Worm (Caenorhabditis elegans) whole organism, dauer: ENCODE data around the gene gldi-7.

Experiments used
- unc-62 ChIP-seq: sonication (generic microtip); optimal IDR thresholded peaks from 2 replicates; lab custom pipeline; 2017; ENCODE audit warnings: missing biosample characterization, missing genetic modification reagents, missing genetic modification characterization

The gldi-7 gene

DNA sequence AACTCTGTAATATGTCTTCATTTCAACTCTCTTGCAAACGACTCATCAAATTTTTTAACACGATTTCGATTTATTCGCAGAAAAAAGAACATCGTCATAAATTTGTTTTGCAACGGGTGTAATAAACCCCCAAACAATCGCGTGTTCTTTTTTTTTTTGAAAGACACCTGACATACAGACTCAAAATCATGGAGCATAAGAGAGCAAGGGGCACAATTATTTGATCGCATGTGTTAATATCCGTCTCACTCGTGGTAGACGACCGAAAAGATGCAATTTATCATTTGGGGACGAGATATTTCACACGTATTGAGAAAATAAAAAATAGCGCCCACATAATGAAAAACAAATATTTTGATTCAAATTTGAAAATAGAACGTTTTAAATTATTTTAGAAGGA, 34.8 kb downstream of the gldi-7 start:
- no peak for TF ChIP-seq unc-62 (GFP tag; lab: Kevin White, UChicago)

ce11 chrII:8494228-8494717, 36.7 kb downstream of the gldi-7 start, which contains the start of gene M05D6.9:
Gene M05D6.9 (plus strand): TSS chrII:8494278.
- no peak for TF ChIP-seq unc-62 (GFP tag; lab: Kevin White, UChicago)

DNA sequence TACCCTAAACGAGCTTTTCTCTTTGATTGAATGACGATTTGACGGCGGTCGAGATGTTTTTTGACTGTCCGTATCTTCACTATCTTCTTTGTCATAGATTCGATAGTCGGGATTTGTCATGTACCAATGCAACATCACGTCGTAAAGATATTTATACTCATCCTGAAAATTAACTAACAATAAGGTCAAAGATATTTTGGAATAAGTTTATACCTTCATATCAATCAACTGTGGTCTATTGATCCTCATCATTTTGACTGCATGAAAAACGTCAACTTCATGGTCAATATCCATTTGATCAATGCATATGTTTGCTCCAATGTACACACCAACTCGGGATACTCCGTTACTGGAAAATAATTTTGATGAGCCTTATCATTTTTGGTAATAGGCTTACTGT, 42.9 kb downstream of the gldi-7 start:
- no peak for TF ChIP-seq unc-62 (GFP tag; lab: Kevin White, UChicago)

DNA sequence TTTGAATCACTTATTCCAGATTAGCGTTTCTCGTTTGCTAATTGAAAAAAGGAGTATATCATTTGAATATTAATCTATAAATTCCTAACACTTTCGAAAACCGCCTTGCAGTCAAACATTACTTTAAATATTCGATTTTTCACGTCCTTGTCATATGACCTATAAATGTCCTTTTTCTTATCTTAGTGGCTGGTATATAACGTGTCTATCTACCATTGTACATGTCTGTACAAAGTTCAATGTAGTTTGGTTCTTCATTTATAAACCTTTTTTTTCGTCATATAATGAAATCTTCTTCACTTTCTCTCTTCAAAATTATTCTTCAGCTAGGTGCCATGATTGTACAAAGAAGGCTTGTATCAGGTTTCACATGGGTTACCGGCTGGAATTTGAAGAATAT, 45.4 kb downstream of the gldi-7 start, which contains the start of gene gbh-2:
Gene gbh-2 (plus strand): TSS at position 277 of the 400 bp plus-strand sequence.
- TF ChIP-seq unc-62 (GFP tag; lab: Kevin White, UChicago): no peak

DNA sequence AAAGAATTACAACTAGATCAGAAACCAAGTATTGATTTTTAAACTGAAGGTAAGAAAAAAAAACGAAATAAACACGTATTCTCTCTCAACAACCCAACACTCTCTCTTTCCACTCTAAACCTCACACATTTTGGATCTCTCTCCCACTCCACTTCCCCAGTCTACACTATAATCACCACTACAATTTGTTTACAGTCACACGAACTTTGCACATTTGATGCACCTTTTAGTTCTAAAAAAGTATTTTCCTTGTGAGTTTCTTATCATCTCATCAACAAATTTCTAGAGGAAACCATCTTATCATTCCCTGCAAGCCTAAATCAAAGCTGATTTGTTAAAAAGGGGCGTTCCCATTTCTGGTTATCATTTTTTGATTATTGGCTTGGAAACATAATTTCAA, 46.5 kb downstream of the gldi-7 start:
- TF ChIP-seq unc-62 (GFP tag; lab: Kevin White, UChicago): no peak

ce11 chrII:8483793-8484186, 47.2 kb downstream of the gldi-7 start, which contains the start of gene taap-1:
Gene taap-1 (minus strand): TSS chrII:8483871.
- no peak for TF ChIP-seq unc-62 (GFP tag; lab: Kevin White, UChicago)

DNA sequence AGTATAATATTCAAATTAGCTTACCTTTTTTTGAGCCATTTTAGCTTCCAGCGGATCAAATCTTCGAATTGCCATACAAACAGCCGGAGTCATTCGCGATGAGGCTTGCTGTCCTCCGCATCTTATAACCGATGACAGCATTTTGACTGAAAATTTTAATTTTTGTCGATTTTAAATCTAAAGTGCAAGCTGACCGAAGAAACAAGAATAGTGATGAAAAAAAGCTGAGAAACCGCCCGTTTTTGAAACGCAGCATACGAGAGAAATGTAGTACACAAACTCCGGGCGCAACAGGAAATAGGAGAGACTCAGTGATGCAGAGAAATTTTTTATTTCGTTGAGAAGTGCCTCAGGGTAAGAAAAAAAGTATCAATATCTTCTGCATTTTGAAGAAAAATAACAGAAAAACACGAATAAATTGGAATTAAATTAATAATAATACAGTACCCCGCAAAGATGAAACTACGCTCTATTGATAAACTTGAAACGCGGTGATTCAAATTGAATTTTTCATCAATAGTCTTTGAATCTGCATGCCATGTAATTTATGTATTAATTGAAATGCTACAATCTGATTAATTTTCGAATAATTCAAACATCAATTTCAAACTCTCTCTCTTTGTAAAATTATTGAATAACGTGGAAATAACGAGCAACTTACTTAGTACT, 47.8 kb downstream of the gldi-7 start:
- no peak for TF ChIP-seq unc-62 (GFP tag; lab: Kevin White, UChicago)

DNA sequence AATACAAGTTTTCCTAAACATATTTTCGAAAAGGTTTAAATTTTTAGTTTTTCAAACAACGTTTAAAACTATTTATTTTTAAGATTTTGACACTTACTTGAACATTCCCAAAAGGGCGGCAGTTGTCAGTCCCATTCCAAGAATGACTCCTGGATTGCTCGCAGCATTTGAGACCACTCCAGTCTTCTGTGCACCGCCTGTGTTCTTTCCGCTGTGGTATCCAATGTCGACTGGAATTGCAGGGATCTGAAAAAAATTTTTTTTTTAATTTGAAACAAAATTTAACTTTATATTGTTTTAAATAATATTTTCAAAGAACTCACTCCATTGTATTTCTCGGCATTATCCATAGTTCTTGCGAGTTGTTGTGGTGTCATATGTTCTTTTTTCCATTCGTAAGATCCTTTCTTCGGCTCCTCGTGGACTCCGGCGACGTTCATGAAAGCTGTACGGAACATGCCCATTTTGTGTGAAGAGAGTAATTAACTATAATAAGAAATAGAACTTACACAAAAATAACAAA, 49.2 kb downstream of the gldi-7 start, which contains the start of gene M05D6.5:
Gene M05D6.5 (minus strand): TSS at position 473 of the 523 bp plus-strand sequence.
- TF ChIP-seq unc-62 (GFP tag; lab: Kevin White, UChicago): no peak

DNA sequence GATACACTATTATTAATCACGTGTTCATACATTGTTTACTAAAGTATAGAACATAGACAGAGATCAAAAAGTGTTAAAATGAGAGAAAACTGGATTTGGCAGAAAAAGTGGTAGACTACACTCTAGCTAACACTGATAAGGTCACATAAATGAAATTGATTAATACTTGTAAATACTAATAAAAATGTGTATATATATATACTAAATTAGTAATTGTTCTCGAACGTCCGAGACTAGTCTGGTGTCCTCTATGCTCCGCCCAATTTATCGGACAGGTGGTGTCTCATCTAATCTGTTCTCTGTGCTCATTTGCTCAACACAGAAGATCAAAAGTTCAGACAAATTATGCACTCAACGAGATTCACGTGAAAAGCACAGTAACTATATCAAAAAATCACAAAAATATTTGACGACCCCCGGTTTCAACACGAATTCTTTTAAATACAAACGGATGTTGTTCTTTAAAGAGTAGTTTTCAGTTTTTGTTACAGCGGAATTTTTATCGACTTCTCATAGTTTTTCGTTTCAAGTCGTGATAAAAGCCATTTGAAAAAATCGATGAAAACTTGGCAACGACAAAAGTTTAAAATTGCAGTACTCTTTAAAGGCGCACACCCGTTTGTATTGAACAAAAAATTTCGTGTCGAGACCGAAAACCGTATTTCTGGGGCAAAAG, 49.9 kb downstream of the gldi-7 start:
- TF ChIP-seq unc-62 (GFP tag; lab: Kevin White, UChicago): no peak

- no peak for TF ChIP-seq unc-62 (GFP tag; lab: Kevin White, UChicago)
Measured at ce11 chrII:8480166-8480565, 50.9 kb downstream of the gldi-7 start, which contains the start of gene lact-4. Gene lact-4 (minus strand): TSS chrII:8480478.

DNA sequence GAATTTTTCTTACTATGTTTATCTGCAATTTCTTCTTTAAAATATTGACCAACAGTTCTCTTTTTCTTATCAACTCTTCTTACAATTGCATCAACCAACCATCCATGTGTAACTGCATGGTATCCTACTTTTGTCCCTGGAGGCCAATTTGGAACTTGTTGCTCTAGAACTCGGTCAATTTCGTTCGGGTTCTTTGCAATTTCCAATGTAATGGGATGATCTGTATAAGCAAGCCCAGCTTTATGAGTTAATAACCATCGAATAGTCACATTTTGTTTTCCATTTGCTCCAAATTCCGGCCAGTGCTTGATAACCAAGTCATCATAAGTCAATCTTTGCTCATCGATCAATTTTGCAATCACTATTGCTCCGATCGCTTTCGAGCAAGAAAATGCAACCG, 51.7 kb downstream of the gldi-7 start:
- TF ChIP-seq unc-62 (GFP tag; lab: Kevin White, UChicago): no peak
